Fruit fly (Drosophila melanogaster) whole organism, adult: ENCODE measurements around the gene Svil.

ENCODE experiments used
- CG5204 ChIP-seq: fragments of 200-800 bp; sonication (Bioruptor generic); optimal IDR thresholded peaks from 2 replicates; lab custom pipeline; 2016; ENCODE audit warnings: missing biosample characterization, missing genetic modification characterization
- Clk ChIP-seq: fragments of 200-800 bp; sonication (Bioruptor generic); optimal IDR thresholded peaks from 2 replicates; lab custom pipeline; 2017; ENCODE audit warnings: missing biosample characterization, missing genetic modification characterization
- kay ChIP-seq: fragments of 200-800 bp; sonication (Bioruptor generic); peaks from one replicate; lab custom pipeline; 2016; ENCODE audit warnings: missing biosample characterization, missing genetic modification characterization, borderline replicate concordance
- ovo ChIP-seq: fragments of 200-800 bp; sonication (Bioruptor generic); optimal IDR thresholded peaks from 2 replicates; lab custom pipeline; 2016; ENCODE audit warnings: missing biosample characterization, missing genetic modification characterization

- peak; percentile 74 for TF ChIP-seq kay (GFP tag; lab: Kevin White, UChicago)
- TF ChIP-seq CG5204: no peak
- TF ChIP-seq Clk (GFP tag; lab: Kevin White, UChicago): no peak
- TF ChIP-seq ovo (GFP tag; lab: Kevin White, UChicago): no peak
Measured at dm6 chr3L:2458763-2459162, 81.3 kb downstream of the Svil start.
